Worm (Caenorhabditis elegans) whole organism, midembryonic: ENCODE measurements around the gene max-2.

ENCODE experiments used
- T22C8.4 ChIP-seq: fragments of 200-800 bp; sonication (Bioruptor generic); IDR thresholded peaks from 2 replicates; pipeline ENCODE4 v1.3.6; 2022; ENCODE audit warnings: missing genetic modification characterization, missing compliant biosample characterization
- flt-1 ChIP-seq: fragments of 200-800 bp; sonication (Bioruptor generic); IDR thresholded peaks from 2 replicates; pipeline ENCODE4 v1.3.6; 2022; ENCODE audit warnings: missing genetic modification characterization, missing compliant biosample characterization
- klf-2 ChIP-seq: fragments of 200-800 bp; sonication (Bioruptor generic); conservative IDR thresholded peaks from 2 replicates; pipeline ENCODE4 v1.3.6; 2022; ENCODE audit warnings: missing genetic modification reagents, missing genetic modification characterization, missing compliant biosample characterization
- med-1 ChIP-seq: sonication (generic microtip); optimal IDR thresholded peaks from 2 replicates; lab custom pipeline; 2017; ENCODE audit warnings: missing genetic modification characterization, mild to moderate bottlenecking, missing compliant biosample characterization, antibody characterized with exemption, missing genetic modification reagents; ENCODE audit not compliant: insufficient read depth
- ref-1 ChIP-seq: fragments of 200-800 bp; sonication (Bioruptor generic); conservative IDR thresholded peaks from 2 replicates; pipeline ENCODE4 v1.3.6; 2022; ENCODE audit warnings: missing genetic modification reagents, missing genetic modification characterization, missing compliant biosample characterization
- tab-1 ChIP-seq: fragments of 200-800 bp; sonication (Bioruptor generic); IDR thresholded peaks from 2 replicates; pipeline ENCODE4 v1.3.6; 2022; ENCODE audit warnings: missing genetic modification characterization, missing compliant biosample characterization

DNA sequence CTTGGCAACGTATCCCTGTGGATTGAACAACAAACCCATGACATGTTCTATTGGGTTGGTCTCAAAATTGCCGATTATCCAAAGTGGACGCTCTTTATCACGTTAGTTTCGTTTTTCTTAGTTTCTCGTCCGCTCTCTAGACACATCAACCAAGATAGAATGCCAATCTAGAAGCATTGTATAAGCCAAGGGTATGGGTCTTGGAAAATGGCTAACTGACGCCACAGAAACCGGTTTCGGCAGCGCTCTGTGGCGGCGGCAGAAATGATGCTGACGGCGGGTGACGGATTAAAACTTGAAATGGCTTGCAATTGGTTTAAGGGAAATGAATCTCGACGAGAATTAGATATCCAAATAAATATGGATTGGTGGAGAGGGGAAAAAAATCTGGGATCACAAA is 60.1 kb downstream of the max-2 start:
- TF ChIP-seq klf-2 = no peak
- TF ChIP-seq ref-1 (GFP tag; lab: Robert Waterston, UW) = no peak
- no peak for TF ChIP-seq flt-1 (GFP tag; lab: Robert Waterston, UW)
- TF ChIP-seq med-1 (GFP tag; lab: Kevin White, UChicago) = no peak
- no peak for TF ChIP-seq T22C8.4 (GFP tag; lab: Robert Waterston, UW)
- no peak for TF ChIP-seq tab-1
